Worm (Caenorhabditis elegans): ENCODE measurements around the gene cyn-7.
A peak's percentile ranks its signal among the peaks of the same experiment; 100 is the strongest.

Gene cyn-7

DNA sequence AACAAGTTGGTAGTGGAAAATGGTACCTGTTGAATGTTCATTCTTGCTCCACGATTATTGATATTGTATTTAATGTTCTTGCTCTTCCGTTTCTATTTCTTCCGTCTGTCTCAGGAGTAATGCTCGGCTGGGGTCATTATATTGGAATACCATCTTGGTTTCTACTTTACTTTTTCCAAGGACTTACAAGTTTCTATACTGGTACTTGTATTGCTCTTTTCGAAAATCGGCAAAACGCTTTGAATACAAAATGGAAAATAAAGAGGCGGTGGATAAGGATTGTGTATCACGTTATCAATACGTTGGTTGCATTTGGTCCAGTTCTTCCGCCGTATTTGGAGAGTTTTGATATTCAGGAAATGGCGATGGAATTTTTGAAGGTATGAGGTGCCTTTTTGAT, 35.2 kb downstream of the cyn-7 start:
- no peak for TF ChIP-seq efl-1 (optimal IDR thresholded peaks at IDR 0.05)
- peak in 1 of 2 experiments; percentile 72 for TF ChIP-seq efl-1 (GFP tag; optimal IDR thresholded peaks at IDR 0.05 in 1 of 2)
- TF ChIP-seq ama-1 (optimal IDR thresholded peaks at IDR 0.05): no peak

- TF ChIP-seq ceh-82 (tag; optimal IDR thresholded peaks at IDR 0.05): no peak
- TF ChIP-seq efl-3 (GFP tag; optimal IDR thresholded peaks at IDR 0.05): no peak
- TF ChIP-seq ceh-90 (tag; optimal IDR thresholded peaks at IDR 0.05): no peak
- TF ChIP-seq nhr-12 (tag; optimal IDR thresholded peaks at IDR 0.05): no peak
- TF ChIP-seq xbp-1 (tag; optimal IDR thresholded peaks at IDR 0.05): no peak
- TF ChIP-seq ceh-63 (GFP tag; optimal IDR thresholded peaks at IDR 0.05): no peak
- TF ChIP-seq egl-27 (tag; optimal IDR thresholded peaks at IDR 0.05): no peak
Observed at ce11 chrV:15150661-15151060, 36.5 kb downstream of the cyn-7 start, which contains the start of gene T09F5.2. Gene T09F5.2, plus strand, starts transcription at chrV:15150961.

DNA sequence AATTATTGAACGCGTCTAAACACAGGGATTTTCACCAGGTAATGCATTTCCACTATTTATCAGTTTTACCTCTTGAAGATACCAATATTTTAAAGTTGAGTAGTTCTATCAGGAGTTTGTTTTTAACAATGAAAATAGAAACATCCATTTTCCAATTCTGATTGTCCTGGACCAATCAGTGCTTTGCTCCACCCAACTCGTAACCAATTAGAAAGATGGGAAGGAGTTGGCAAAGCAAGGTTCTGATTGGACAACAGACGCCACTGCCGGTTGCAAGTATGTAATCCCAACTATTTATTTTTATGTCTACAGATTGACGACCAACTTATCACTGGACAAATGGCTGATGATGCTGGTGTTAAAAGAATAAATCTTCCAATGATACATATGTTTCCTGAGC, 37.0 kb downstream of the cyn-7 start:
- no peak for TF ChIP-seq tlp-1 (tag; optimal IDR thresholded peaks at IDR 0.05)

- TF ChIP-seq nhr-19 (GFP tag; conservative IDR thresholded peaks at IDR 0.05) (no peak), ceh-63 (GFP tag; optimal IDR thresholded peaks at IDR 0.05) (no peak), nhr-20 (tag; optimal IDR thresholded peaks at IDR 0.05) (no peak), pqm-1 (tag; optimal IDR thresholded peaks at IDR 0.05) (no peak), aly-2 (tag; optimal IDR thresholded peaks at IDR 0.05) (no peak)
Observed at ce11 chrV:15148800-15149199, 38.4 kb downstream of the cyn-7 start, which contains the start of gene T09F5.1. Gene T09F5.1, plus strand, starts transcription at chrV:15149100.

- TF ChIP-seq lir-3 (tag; optimal IDR thresholded peaks at IDR 0.05; ENCODE audit: poor library complexity) (no peak), pag-3 (tag; optimal IDR thresholded peaks at IDR 0.05; ENCODE audit: borderline replicate concordance, insufficient read depth) (no peak), skn-1 (tag; optimal IDR thresholded peaks at IDR 0.05) (no peak), grh-1 (GFP tag; IDR thresholded peaks at IDR 0.05) (no peak), mdl-1 (tag; optimal IDR thresholded peaks at IDR 0.05) (no peak), fkh-10 (GFP tag; optimal IDR thresholded peaks at IDR 0.05) (no peak), unc-98 (GFP tag; IDR thresholded peaks at IDR 0.05) (no peak), zip-4 (GFP tag; optimal IDR thresholded peaks at IDR 0.05) (no peak), alr-1 (tag; optimal IDR thresholded peaks at IDR 0.05; ENCODE audit: borderline replicate concordance) (no peak), hpl-2 (GFP tag; optimal IDR thresholded peaks at IDR 0.05) (no peak), nhr-90 (tag; optimal IDR thresholded peaks at IDR 0.05; ENCODE audit: poor library complexity) (no peak), unc-86 (tag; optimal IDR thresholded peaks at IDR 0.05) (no peak), ztf-11 (tag; optimal IDR thresholded peaks at IDR 0.05) (no peak), zag-1 (tag; optimal IDR thresholded peaks at IDR 0.05) (no peak), pqm-1 (tag; optimal IDR thresholded peaks at IDR 0.05) (no peak), Y116A8C.19 (tag; optimal IDR thresholded peaks at IDR 0.05; ENCODE audit: borderline replicate concordance) (no peak), lin-14 (GFP tag; optimal IDR thresholded peaks at IDR 0.05) (no peak), nhr-85 (tag) (no peak), tlp-1 (tag; optimal IDR thresholded peaks at IDR 0.05) (no peak), nhr-76 (tag; optimal IDR thresholded peaks at IDR 0.05) (no peak)
Observed at ce11 chrV:15147776-15148175, 39.4 kb downstream of the cyn-7 start, which contains the start of gene T09F5.20. Gene T09F5.20, minus strand, starts transcription at chrV:15147876.

- TF ChIP-seq vab-15 (tag; optimal IDR thresholded peaks at IDR 0.05): peak; percentile 2
- TF ChIP-seq ceh-88 (GFP tag; IDR thresholded peaks at IDR 0.05): no peak
- TF ChIP-seq C04F5.9 (tag; optimal IDR thresholded peaks at IDR 0.05): no peak
- no peak for TF ChIP-seq nhr-19 (GFP tag; conservative IDR thresholded peaks at IDR 0.05)
- TF ChIP-seq lin-13 (GFP tag; optimal IDR thresholded peaks at IDR 0.05): peak; percentile 20
- no peak for TF ChIP-seq aly-2 (tag; optimal IDR thresholded peaks at IDR 0.05)
- TF ChIP-seq egl-27 (tag; optimal IDR thresholded peaks at IDR 0.05): no peak
- TF ChIP-seq nhr-90 (tag; optimal IDR thresholded peaks at IDR 0.05; ENCODE audit: poor library complexity): peak; percentile 75
- peak; percentile 89 for TF ChIP-seq nhr-85 (tag)
- peak; percentile 68 for TF ChIP-seq nhr-47 (tag; optimal IDR thresholded peaks at IDR 0.05)
- TF ChIP-seq unc-86 (tag; optimal IDR thresholded peaks at IDR 0.05): peak; percentile 38
- TF ChIP-seq isw-1 (GFP tag; IDR thresholded peaks at IDR 0.05): no peak
- no peak for TF ChIP-seq sptf-1 (tag; optimal IDR thresholded peaks at IDR 0.05)
- no peak for TF ChIP-seq nhr-11 (tag; optimal IDR thresholded peaks at IDR 0.05)
- TF ChIP-seq elt-3 (tag; optimal IDR thresholded peaks at IDR 0.05): peak in 2 of 6 experiments; percentile 26 to 72
- no peak for TF ChIP-seq jun-1 (tag; optimal IDR thresholded peaks at IDR 0.05)
- TF ChIP-seq mef-2 (tag; optimal IDR thresholded peaks at IDR 0.05): no peak
Observed at ce11 chrV:15143798-15144197, 43.4 kb downstream of the cyn-7 start, which contains the start of gene K08F9.4. Gene K08F9.4, plus strand, starts transcription at chrV:15144019.
